Fruit fly (Drosophila melanogaster) whole organism, embryonic: ENCODE results near the gene Pcyt1.

Experiments used
- Atf6 ChIP-seq: fragments of 200-800 bp; sonication (Bioruptor generic); IDR thresholded peaks from 2 replicates; pipeline ENCODE4 v1.3.6; 2022; ENCODE audit warnings: missing biosample characterization, missing genetic modification characterization
- CG10462 ChIP-seq: fragments of 200-800 bp; sonication (Bioruptor generic); optimal IDR thresholded peaks from 2 replicates; lab custom pipeline; 2016; ENCODE audit warnings: missing biosample characterization, missing genetic modification characterization
- CG12299 ChIP-seq: fragments of 200-800 bp; sonication (Bioruptor generic); optimal IDR thresholded peaks from 2 replicates; lab custom pipeline; 2018; ENCODE audit warnings: missing biosample characterization, mild to moderate bottlenecking, missing genetic modification characterization
- CG15269 ChIP-seq: fragments of 200-800 bp; sonication (Bioruptor generic); optimal IDR thresholded peaks from 2 replicates; lab custom pipeline; 2018; ENCODE audit warnings: missing biosample characterization, mild to moderate bottlenecking, missing genetic modification characterization, moderate library complexity
- CG16863 ChIP-seq: fragments of 200-800 bp; sonication (Bioruptor generic); optimal IDR thresholded peaks from 3 replicates; lab custom pipeline; 2016; ENCODE audit warnings: missing biosample characterization, missing genetic modification characterization
- CG17361 ChIP-seq: fragments of 200-800 bp; sonication (Bioruptor generic); IDR thresholded peaks from 3 replicates; pipeline ENCODE4 v1.3.6; 2022; ENCODE audit warnings: missing biosample characterization, missing genetic modification characterization
- CG18764 ChIP-seq: fragments of 200-800 bp; sonication (Bioruptor generic); optimal IDR thresholded peaks from 3 replicates; lab custom pipeline; 2016; ENCODE audit warnings: missing biosample characterization, missing genetic modification characterization
- CG2120 ChIP-seq: fragments of 200-800 bp; sonication (Bioruptor generic); optimal IDR thresholded peaks from 3 replicates; lab custom pipeline; 2016; ENCODE audit warnings: missing biosample characterization, missing genetic modification characterization
- CG2129 ChIP-seq: fragments of 200-800 bp; sonication (Bioruptor generic); IDR thresholded peaks from 2 replicates; pipeline ENCODE4 v1.3.6; 2022; ENCODE audit warnings: missing biosample characterization, missing genetic modification characterization; ENCODE audit not compliant: partially characterized antibody
- CG2875 ChIP-seq: fragments of 200-800 bp; sonication (Bioruptor generic); optimal IDR thresholded peaks from 2 replicates; lab custom pipeline; 2017; ENCODE audit warnings: missing biosample characterization, mild to moderate bottlenecking, missing genetic modification characterization, missing genetic modification reagents
- CG31441 ChIP-seq: fragments of 200-800 bp; sonication (Bioruptor generic); IDR thresholded peaks from 2 replicates; pipeline ENCODE4 v1.3.6; 2022; ENCODE audit warnings: missing biosample characterization, missing genetic modification characterization
- CG33557 ChIP-seq: fragments of 200-800 bp; sonication (Bioruptor generic); optimal IDR thresholded peaks from 2 replicates; lab custom pipeline; 2019; ENCODE audit warnings: missing biosample characterization, mild to moderate bottlenecking, missing genetic modification characterization, moderate library complexity
- CG3407 ChIP-seq: fragments of 200-800 bp; sonication (Bioruptor generic); optimal IDR thresholded peaks from 2 replicates; lab custom pipeline; 2018; ENCODE audit warnings: missing biosample characterization, mild to moderate bottlenecking, missing genetic modification characterization
- CG4360 ChIP-seq: fragments of 200-800 bp; sonication (Bioruptor generic); IDR thresholded peaks from 2 replicates; pipeline ENCODE4 v1.3.6; 2022; ENCODE audit warnings: missing biosample characterization, missing genetic modification characterization
- CG4424 ChIP-seq: fragments of 200-800 bp; sonication (Bioruptor generic); optimal IDR thresholded peaks from 3 replicates; lab custom pipeline; 2016; ENCODE audit warnings: missing biosample characterization, missing genetic modification characterization
- CG5180 ChIP-seq: fragments of 200-800 bp; sonication (Bioruptor generic); optimal IDR thresholded peaks from 3 replicates; lab custom pipeline; 2017; ENCODE audit warnings: missing biosample characterization, missing genetic modification characterization, mild to moderate bottlenecking, moderate library complexity, missing genetic modification reagents
- CG6765 ChIP-seq: fragments of 200-800 bp; sonication (Bioruptor generic); optimal IDR thresholded peaks from 3 replicates; lab custom pipeline; 2017; ENCODE audit warnings: missing biosample characterization, mild to moderate bottlenecking, missing genetic modification characterization
- CG8089 ChIP-seq: fragments of 200-800 bp; sonication (Bioruptor generic); optimal IDR thresholded peaks from 3 replicates; lab custom pipeline; 2016; ENCODE audit warnings: missing biosample characterization, missing genetic modification characterization
- CG8359 ChIP-seq: fragments of 200-800 bp; sonication (Bioruptor generic); optimal IDR thresholded peaks from 2 replicates; lab custom pipeline; 2017; ENCODE audit warnings: missing biosample characterization, mild to moderate bottlenecking, missing genetic modification characterization, borderline replicate concordance
- CG9215 ChIP-seq: fragments of 200-800 bp; sonication (Bioruptor generic); IDR thresholded peaks from 2 replicates; pipeline ENCODE4 v1.3.6; 2022; ENCODE audit warnings: missing biosample characterization, missing genetic modification characterization
- CG9437 ChIP-seq: fragments of 200-800 bp; sonication (Bioruptor generic); optimal IDR thresholded peaks from 2 replicates; lab custom pipeline; 2018; ENCODE audit warnings: missing biosample characterization, mild to moderate bottlenecking, missing genetic modification characterization
- CG9609 ChIP-seq: fragments of 200-800 bp; sonication (Bioruptor generic); optimal IDR thresholded peaks from 3 replicates; lab custom pipeline; 2016; ENCODE audit warnings: missing biosample characterization, missing genetic modification characterization
- CG9727 ChIP-seq: fragments of 200-800 bp; sonication (Bioruptor generic); optimal IDR thresholded peaks from 3 replicates; lab custom pipeline; 2017; ENCODE audit warnings: missing biosample characterization, mild to moderate bottlenecking, missing genetic modification characterization
- CTCF ChIP-seq: fragments of 200-800 bp; sonication (Bioruptor generic); optimal IDR thresholded peaks from 2 replicates; lab custom pipeline; 2017; ENCODE audit warnings: missing biosample characterization, mild to moderate bottlenecking, missing genetic modification characterization, moderate library complexity
- Camta ChIP-seq: fragments of 200-800 bp; sonication (Bioruptor generic); optimal IDR thresholded peaks from 2 replicates; lab custom pipeline; 2016; ENCODE audit warnings: missing biosample characterization, missing genetic modification characterization
- Deaf1 ChIP-seq: fragments of 200-800 bp; optimal IDR thresholded peaks from 3 replicates; lab custom pipeline; 2019; ENCODE audit warnings: missing biosample characterization, mild to moderate bottlenecking, missing genetic modification characterization, moderate library complexity
- Drgx ChIP-seq: fragments of 200-800 bp; sonication (Bioruptor generic); IDR thresholded peaks from 2 replicates; pipeline ENCODE4 v1.3.6; 2022; ENCODE audit warnings: missing biosample characterization, missing genetic modification characterization
- Jarid2 ChIP-seq: fragments of 200-800 bp; sonication (Bioruptor generic); optimal IDR thresholded peaks from 3 replicates; lab custom pipeline; 2017; ENCODE audit warnings: mild to moderate bottlenecking, missing biosample characterization, missing genetic modification reagents, missing genetic modification characterization
- NFAT ChIP-seq: fragments of 200-800 bp; sonication (Bioruptor generic); IDR thresholded peaks from 2 replicates; pipeline ENCODE4 v1.3.6; 2022; ENCODE audit warnings: missing biosample characterization, missing genetic modification characterization
- Nf-YC ChIP-seq: fragments of 200-800 bp; optimal IDR thresholded peaks from 3 replicates; lab custom pipeline; 2019; ENCODE audit warnings: missing biosample characterization, mild to moderate bottlenecking, missing genetic modification characterization, moderate library complexity
- Sry-β ChIP-seq: fragments of 200-800 bp; sonication (Bioruptor generic); optimal IDR thresholded peaks from 2 replicates; lab custom pipeline; 2018; ENCODE audit warnings: missing biosample characterization, mild to moderate bottlenecking, missing genetic modification characterization, moderate library complexity
- TFAM ChIP-seq: fragments of 200-800 bp; sonication (Bioruptor generic); optimal IDR thresholded peaks from 2 replicates; lab custom pipeline; 2017; ENCODE audit warnings: missing biosample characterization, missing genetic modification characterization, inconsistent platforms
- ac ChIP-seq: fragments of 200-800 bp; sonication (Bioruptor generic); optimal IDR thresholded peaks from 3 replicates; lab custom pipeline; 2017; ENCODE audit warnings: missing biosample characterization, mild to moderate bottlenecking, missing genetic modification characterization
- al ChIP-seq: fragments of 200-800 bp; sonication (Bioruptor generic); IDR thresholded peaks from 2 replicates; pipeline ENCODE4 v1.3.6; 2022; ENCODE audit warnings: missing biosample characterization, missing genetic modification characterization
- bowl ChIP-seq: fragments of 200-800 bp; sonication (Bioruptor generic); IDR thresholded peaks from 2 replicates; pipeline ENCODE4 v1.3.6; 2022; ENCODE audit warnings: missing biosample characterization, missing genetic modification characterization
- dm ChIP-seq: fragments of 200-800 bp; sonication (Bioruptor generic); optimal IDR thresholded peaks from 3 replicates; lab custom pipeline; 2016; ENCODE audit warnings: missing biosample characterization, missing genetic modification characterization
- grn ChIP-seq: fragments of 200-800 bp; sonication (Bioruptor generic); optimal IDR thresholded peaks from 3 replicates; lab custom pipeline; 2017; ENCODE audit warnings: missing biosample characterization, missing genetic modification characterization
- gsb ChIP-seq: fragments of 200-800 bp; sonication (Bioruptor generic); IDR thresholded peaks from 2 replicates; pipeline ENCODE4 v1.3.6; 2022; ENCODE audit warnings: missing biosample characterization, missing genetic modification characterization
- gt ChIP-seq: fragments of 200-800 bp; sonication (Bioruptor generic); IDR thresholded peaks from 2 replicates; pipeline ENCODE4 v1.3.6; 2022; ENCODE audit warnings: missing biosample characterization, missing genetic modification characterization
- h ChIP-seq: fragments of >200 bp; optimal IDR thresholded peaks from 2 replicates; lab custom pipeline; 2017
- hb ChIP-seq: fragments of 200-800 bp; sonication (Bioruptor generic); IDR thresholded peaks from 3 replicates; pipeline ENCODE4 v1.3.6; 2022; ENCODE audit warnings: missing biosample characterization, missing genetic modification characterization; ENCODE audit not compliant: partially characterized antibody
- kni ChIP-seq: fragments of 200-800 bp; sonication (Bioruptor generic); optimal IDR thresholded peaks from 3 replicates; lab custom pipeline; 2017; ENCODE audit warnings: mild to moderate bottlenecking, missing biosample characterization, missing genetic modification reagents, missing genetic modification characterization
- p53 ChIP-seq: fragments of 200-800 bp; sonication (Bioruptor generic); optimal IDR thresholded peaks from 2 replicates; lab custom pipeline; 2016; ENCODE audit warnings: missing biosample characterization, missing genetic modification characterization
- phol ChIP-seq: fragments of 200-800 bp; sonication (Bioruptor generic); optimal IDR thresholded peaks from 3 replicates; lab custom pipeline; 2018; ENCODE audit warnings: missing biosample characterization, mild to moderate bottlenecking, missing genetic modification characterization, moderate library complexity
- pum ChIP-seq: fragments of 200-800 bp; sonication (Bioruptor generic); optimal IDR thresholded peaks from 2 replicates; lab custom pipeline; 2016; ENCODE audit warnings: missing biosample characterization, missing genetic modification characterization
- ranshi ChIP-seq: fragments of 200-800 bp; sonication (Bioruptor generic); IDR thresholded peaks from 2 replicates; pipeline ENCODE4 v1.3.6; 2022; ENCODE audit warnings: missing biosample characterization, missing genetic modification characterization
- run ChIP-seq: fragments of 200-800 bp; sonication (Bioruptor generic); optimal IDR thresholded peaks from 3 replicates; lab custom pipeline; 2018; ENCODE audit warnings: missing biosample characterization, mild to moderate bottlenecking, missing genetic modification characterization
- sc ChIP-seq, 3 experiments: fragments of >200 bp in 2 of 3; fragments of 200-800 bp in 1 of 3; sonication (Bioruptor generic) in 1 of 3; optimal IDR thresholded peaks; 2 replicates in 2 of 3; 3 replicates in 1 of 3; lab custom pipeline; 2017; ENCODE audit warnings: mild to moderate bottlenecking in 1 of 3, missing biosample characterization in 1 of 3, missing genetic modification characterization in 1 of 3, missing genetic modification reagents in 1 of 3
- tio ChIP-seq: fragments of 200-800 bp; sonication (Bioruptor generic); optimal IDR thresholded peaks from 2 replicates; lab custom pipeline; 2017; ENCODE audit warnings: missing biosample characterization, missing genetic modification characterization, inconsistent platforms
- wor ChIP-seq: fragments of 200-800 bp; sonication (Bioruptor generic); IDR thresholded peaks from 2 replicates; pipeline ENCODE4 v1.3.6; 2022; ENCODE audit warnings: missing biosample characterization, missing genetic modification characterization
- zen ChIP-seq: fragments of 200-800 bp; sonication (Bioruptor generic); optimal IDR thresholded peaks from 3 replicates; lab custom pipeline; 2018; ENCODE audit warnings: missing biosample characterization, mild to moderate bottlenecking, missing genetic modification characterization, moderate library complexity

Gene Pcyt1

dm6 chr3L:1558178-1558788 is 12.4 kb downstream of the Pcyt1 start, which contains the start of the genes Pex10 and CG12099 (continued):
- TF ChIP-seq CG3407 (no peak), gsb (GFP tag; lab: Robert Waterston, UW) (peak; percentile 72), CG4424 (GFP tag; lab: Kevin White, UChicago) (peak; percentile 91), al (GFP tag; lab: Robert Waterston, UW) (peak; percentile 93), gt (GFP tag; lab: Robert Waterston, UW) (peak; percentile 73), grn (peak; percentile 74), ranshi (GFP tag; lab: Robert Waterston, UW) (peak; percentile 91), CG5180 (GFP tag; lab: Kevin White, UChicago) (no peak), CG17361 (GFP tag; lab: Robert Waterston, UW) (peak; percentile 93), zen (tag; lab: Kevin White, UChicago) (peak; percentile 89), CG8359 (GFP tag; lab: Kevin White, UChicago) (peak; percentile 15), Deaf1 (no peak), CG6765 (GFP tag; lab: Kevin White, UChicago) (peak; percentile 50), dm (GFP tag; lab: Kevin White, UChicago) (peak; percentile 61), CG33557 (GFP tag; lab: Kevin White, UChicago) (peak; percentile 84), CG2120 (GFP tag; lab: Kevin White, UChicago) (peak; percentile 89), CG9215 (GFP tag; lab: Robert Waterston, UW) (peak; percentile 94), Jarid2 (GFP tag; lab: Kevin White, UChicago) (peak; percentile 61), CG8089 (no peak), CG4360 (GFP tag; lab: Robert Waterston, UW) (no peak), pum (GFP tag; lab: Kevin White, UChicago) (peak; percentile 67), CTCF (GFP tag; lab: Kevin White, UChicago) (no peak), Camta (peak; percentile 48), CG12299 (peak; percentile 80), Sry-β (GFP tag; lab: Kevin White, UChicago) (peak; percentile 64), CG9437 (peak; percentile 83), CG2875 (GFP tag; lab: Kevin White, UChicago) (peak; percentile 60), Atf6 (GFP tag; lab: Robert Waterston, UW) (peak; percentile 91), sc (optimal IDR thresholded peaks at IDR 0.05; lab: Kevin White, UChicago) (no peak), sc (GFP tag; optimal IDR thresholded peaks at IDR 0.05; lab: Kevin White, UChicago) (no peak), bowl (peak; percentile 64; the same call in 1 of the 2 replicates), p53 (GFP tag; lab: Kevin White, UChicago) (peak; percentile 36), CG31441 (GFP tag; lab: Robert Waterston, UW) (peak; percentile 88), Nf-YC (tag; lab: Kevin White, UChicago) (peak; percentile 86), CG18764 (GFP tag; lab: Kevin White, UChicago) (peak; percentile 83), kni (GFP tag; lab: Kevin White, UChicago) (peak; percentile 78), ac (peak; percentile 28), TFAM (no peak), hb (peak; percentile 90), phol (tag; lab: Kevin White, UChicago) (peak; percentile 100), h (lab: Kevin White, UChicago) (no peak), tio (GFP tag; lab: Kevin White, UChicago) (no peak), CG16863 (peak; percentile 61), wor (GFP tag; lab: Robert Waterston, UW) (peak; percentile 78), CG9609 (peak; percentile 58), Drgx (peak; percentile 82), CG9727 (peak; percentile 91), NFAT (GFP tag; lab: Robert Waterston, UW) (peak; percentile 93), CG10462 (peak; percentile 73), run (tag; lab: Kevin White, UChicago) (peak; percentile 16), CG15269 (peak; percentile 86), CG2129 (GFP tag; lab: Robert Waterston, UW) (peak; percentile 90)
